Fruit fly (Drosophila melanogaster): Measurements from ENCODE around the gene Rh2.

Rh2 gene

DNA sequence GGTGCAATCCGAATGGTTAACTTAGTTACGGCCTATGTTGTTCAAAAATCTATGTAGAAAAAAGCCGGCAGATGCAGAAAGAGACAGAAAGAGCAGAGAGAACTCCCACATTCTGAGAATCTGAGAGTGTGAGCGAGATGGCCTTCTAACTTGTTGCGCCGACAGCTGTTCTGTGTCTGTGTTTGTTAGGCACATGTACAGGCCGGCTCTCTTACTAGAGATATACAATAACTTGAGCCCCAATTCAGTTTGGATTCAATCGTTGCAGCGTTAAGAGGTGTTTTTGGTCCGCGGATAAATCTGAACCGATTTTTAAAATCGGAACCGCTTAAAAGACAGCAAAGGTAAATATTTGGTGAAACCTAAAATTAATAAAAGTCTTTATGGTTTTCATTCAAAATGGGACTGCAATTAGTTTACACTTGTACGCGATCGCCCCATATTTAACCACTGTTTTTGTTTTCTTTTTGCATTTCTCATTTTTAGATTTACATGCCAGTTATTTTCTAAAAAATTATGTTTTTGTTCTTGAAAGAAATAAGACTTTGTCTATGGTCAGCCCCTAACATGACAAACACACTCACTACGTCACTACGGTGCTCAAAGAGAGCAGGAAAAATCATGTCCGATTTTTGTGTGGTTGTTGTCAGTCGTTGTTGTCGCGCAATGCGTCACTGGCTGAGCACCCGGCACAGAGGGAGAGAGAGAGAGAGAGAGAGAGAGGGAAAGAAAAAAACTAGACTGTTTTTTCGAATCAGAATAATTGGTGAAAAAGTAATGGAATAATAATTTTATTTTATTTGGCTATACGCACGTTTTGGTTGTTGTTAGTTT lies 24.8 kb downstream of the Rh2 start:
- TF ChIP-seq CG15336 (GFP tag; IDR thresholded peaks at IDR 0.05) (peak; percentile 5; the same call in 1 of the 2 replicates), Smox (GFP tag; optimal IDR thresholded peaks at IDR 0.05) (no peak), cyc (GFP tag; optimal IDR thresholded peaks at IDR 0.05) (no peak), CG8119 (GFP tag; IDR thresholded peaks at IDR 0.05) (no peak), CG7368 (GFP tag; optimal IDR thresholded peaks at IDR 0.05) (no peak), fd59A (GFP tag; optimal IDR thresholded peaks at IDR 0.05) (no peak), esn (GFP tag; optimal IDR thresholded peaks at IDR 0.05) (no peak), Eip93F (GFP tag; optimal IDR thresholded peaks at IDR 0.05) (no peak), Sox14 (GFP tag; optimal IDR thresholded peaks at IDR 0.05) (no peak), svp (GFP tag) (peak; percentile 70), Hr4 (GFP tag; optimal IDR thresholded peaks at IDR 0.05) (no peak), CG8319 (GFP tag; optimal IDR thresholded peaks at IDR 0.05) (no peak), Ets96B (tag; optimal IDR thresholded peaks at IDR 0.05) (no peak), net (GFP tag; optimal IDR thresholded peaks at IDR 0.05) (no peak), OdsH (GFP tag; optimal IDR thresholded peaks at IDR 0.05) (no peak), dac (GFP tag; optimal IDR thresholded peaks at IDR 0.05) (no peak), Blimp-1 (GFP tag; optimal IDR thresholded peaks at IDR 0.05) (no peak), CG34406 (GFP tag; optimal IDR thresholded peaks at IDR 0.05) (no peak), Hr39 (GFP tag; optimal IDR thresholded peaks at IDR 0.05) (no peak), fkh (GFP tag; optimal IDR thresholded peaks at IDR 0.05) (no peak), CG9139 (GFP tag; optimal IDR thresholded peaks at IDR 0.05) (no peak), Ets21C (GFP tag; optimal IDR thresholded peaks at IDR 0.05) (no peak), CG8632 (GFP tag; optimal IDR thresholded peaks at IDR 0.05) (no peak), Lpt (GFP tag; optimal IDR thresholded peaks at IDR 0.05) (no peak), CG3032 (tag; optimal IDR thresholded peaks at IDR 0.05) (no peak), Sox102F (GFP tag; optimal IDR thresholded peaks at IDR 0.05) (peak; percentile 28), acj6 (GFP tag; optimal IDR thresholded peaks at IDR 0.05) (no peak), lz (GFP tag; optimal IDR thresholded peaks at IDR 0.05) (no peak), CG1621 (tag; optimal IDR thresholded peaks at IDR 0.05) (no peak), achi (GFP tag; optimal IDR thresholded peaks at IDR 0.05) (no peak), topi (GFP tag; optimal IDR thresholded peaks at IDR 0.05) (no peak), CG6163 (GFP tag; IDR thresholded peaks at IDR 0.05) (no peak), CG31627 (GFP tag; optimal IDR thresholded peaks at IDR 0.05) (no peak), CG11762 (GFP tag; optimal IDR thresholded peaks at IDR 0.05; ENCODE audit: insufficient read depth) (no peak), Eip75B (GFP tag; optimal IDR thresholded peaks at IDR 0.05) (no peak), Eip78C (GFP tag) (peak; percentile 28), dsx (GFP tag; optimal IDR thresholded peaks at IDR 0.05; ENCODE audit: poor library complexity, severe bottlenecking) (peak; percentile 57), CG10669 (GFP tag; optimal IDR thresholded peaks at IDR 0.05) (no peak), CG3919 (GFP tag; optimal IDR thresholded peaks at IDR 0.05) (peak; percentile 4)

DNA sequence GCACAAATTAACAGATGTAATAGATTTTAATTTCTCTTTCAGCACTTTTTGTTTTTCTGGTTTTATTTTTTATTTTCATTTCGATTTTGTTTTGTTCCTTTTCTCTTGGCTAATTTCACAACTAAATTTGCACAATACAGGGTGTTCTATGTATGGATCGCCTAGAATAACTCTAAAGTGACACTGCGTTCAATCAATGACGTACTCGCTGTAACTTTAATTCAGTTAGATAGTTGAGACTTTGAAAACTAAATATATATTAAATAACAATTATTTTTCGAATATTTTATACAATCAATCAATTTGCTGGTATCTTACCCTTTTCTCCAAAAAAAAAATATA lies 25.4 kb downstream of the Rh2 start:
- TF ChIP-seq CG3032 (tag; optimal IDR thresholded peaks at IDR 0.05) = no peak
- no peak for TF ChIP-seq Hr4 (GFP tag; optimal IDR thresholded peaks at IDR 0.05)
- TF ChIP-seq CG3919 (GFP tag; optimal IDR thresholded peaks at IDR 0.05) = no peak
- TF ChIP-seq ss (GFP tag; optimal IDR thresholded peaks at IDR 0.05) = no peak
- no peak for TF ChIP-seq net (GFP tag; optimal IDR thresholded peaks at IDR 0.05)
- TF ChIP-seq Hr38 (GFP tag; optimal IDR thresholded peaks at IDR 0.05) = no peak
